Worm (Caenorhabditis elegans): ENCODE data around the gene dsh-1.

dsh-1 gene

ce11 chrII:5186870-5187269 is 38.3 kb downstream of the dsh-1 start (continued):
- no peak for TF ChIP-seq lin-13 (GFP tag; optimal IDR thresholded peaks at IDR 0.05)
- no peak for TF ChIP-seq spr-1 (tag; optimal IDR thresholded peaks at IDR 0.05)
- TF ChIP-seq unc-62 (GFP tag; optimal IDR thresholded peaks at IDR 0.05 in 1 of 2) = no peak
- TF ChIP-seq unc-62 (tag; optimal IDR thresholded peaks at IDR 0.05) = no peak
- TF ChIP-seq lsy-2 (tag; optimal IDR thresholded peaks at IDR 0.05) = no peak
- TF ChIP-seq snpc-4 (tag; optimal IDR thresholded peaks at IDR 0.05) = no peak
- TF ChIP-seq unc-39 (tag; optimal IDR thresholded peaks at IDR 0.05) = no peak
- no peak for TF ChIP-seq R02D3.7 (tag; optimal IDR thresholded peaks at IDR 0.05)
- no peak for TF ChIP-seq nhr-11 (tag; optimal IDR thresholded peaks at IDR 0.05)
- TF ChIP-seq mdl-1 (tag; optimal IDR thresholded peaks at IDR 0.05) = no peak
- no peak for TF ChIP-seq Y48G9A.11 (GFP tag; IDR thresholded peaks at IDR 0.05)
- TF ChIP-seq ama-1 (optimal IDR thresholded peaks at IDR 0.05) = no peak
- no peak for TF ChIP-seq set-16 (GFP tag; IDR thresholded peaks at IDR 0.05)
- TF ChIP-seq nhr-28 (tag; optimal IDR thresholded peaks at IDR 0.05) = no peak
- no peak for TF ChIP-seq daf-16 (GFP tag; optimal IDR thresholded peaks at IDR 0.05)
- TF ChIP-seq daf-16 (tag; optimal IDR thresholded peaks at IDR 0.05) = peak; percentile 69
- peak; percentile 70 for TF ChIP-seq aha-1 (tag)
- no peak for TF ChIP-seq duxl-1 (tag; optimal IDR thresholded peaks at IDR 0.05; ENCODE audit: poor library complexity)
- no peak for TF ChIP-seq F44E2.7 (GFP tag; IDR thresholded peaks at IDR 0.05)
- TF ChIP-seq nhr-25 (tag; optimal IDR thresholded peaks at IDR 0.05; ENCODE audit: borderline replicate concordance, insufficient read depth) = no peak
- no peak for TF ChIP-seq nhr-42 (GFP tag; IDR thresholded peaks at IDR 0.05)
- no peak for TF ChIP-seq D1046.2 (GFP tag; IDR thresholded peaks at IDR 0.05)
- TF ChIP-seq nhr-48 (tag; optimal IDR thresholded peaks at IDR 0.05) = peak; percentile 2

ce11 chrII:5185955-5186539 is 39.1 kb downstream of the dsh-1 start:
- TF ChIP-seq dve-1 (tag; optimal IDR thresholded peaks at IDR 0.05; ENCODE audit: insufficient read depth) (peak; percentile 76), unc-62 (GFP tag; optimal IDR thresholded peaks at IDR 0.05 in 1 of 2) (peak in 1 of 2 experiments; percentile 1), unc-62 (tag; optimal IDR thresholded peaks at IDR 0.05) (no peak), mdl-1 (tag; optimal IDR thresholded peaks at IDR 0.05) (peak in 1 of 2 experiments; percentile 39), pha-4 (GFP tag; IDR thresholded peaks at IDR 0.05) (peak; percentile 43; the same call in 1 of the 2 replicates), pha-4 (tag; optimal IDR thresholded peaks at IDR 0.05) (no peak), egl-43 (GFP tag; IDR thresholded peaks at IDR 0.05) (no peak), tra-1 (GFP tag; IDR thresholded peaks at IDR 0.05) (peak; percentile 35; the same call in 1 of the 2 replicates), nhr-10 (tag; optimal IDR thresholded peaks at IDR 0.05) (peak; percentile 39), pqm-1 (tag; optimal IDR thresholded peaks at IDR 0.05) (peak; percentile 89), daf-8 (GFP tag; IDR thresholded peaks at IDR 0.05) (no peak), arid-1 (GFP tag; conservative IDR thresholded peaks at IDR 0.05) (no peak), daf-16 (GFP tag; optimal IDR thresholded peaks at IDR 0.05) (peak in 1 of 2 experiments; percentile 62), daf-16 (tag; optimal IDR thresholded peaks at IDR 0.05) (peak; percentile 94), hlh-11 (tag; optimal IDR thresholded peaks at IDR 0.05) (peak; percentile 78), nhr-77 (tag; optimal IDR thresholded peaks at IDR 0.05) (peak; percentile 57), nhr-28 (tag; optimal IDR thresholded peaks at IDR 0.05) (peak; percentile 79), mes-2 (tag; optimal IDR thresholded peaks at IDR 0.05; ENCODE audit: poor library complexity, severe bottlenecking) (peak; percentile 14), duxl-1 (tag; optimal IDR thresholded peaks at IDR 0.05; ENCODE audit: poor library complexity) (no peak), nhr-48 (tag; optimal IDR thresholded peaks at IDR 0.05) (peak; percentile 43), ceh-62 (tag; optimal IDR thresholded peaks at IDR 0.05) (no peak), php-3 (GFP tag; IDR thresholded peaks at IDR 0.05) (peak; percentile 100), nhr-102 (tag; optimal IDR thresholded peaks at IDR 0.05) (peak; percentile 49), daf-19 (GFP tag; conservative IDR thresholded peaks at IDR 0.05) (no peak), F26F4.8 (GFP tag; conservative IDR thresholded peaks at IDR 0.05) (no peak), cey-2 (tag; optimal IDR thresholded peaks at IDR 0.05; ENCODE audit: borderline replicate concordance, insufficient read depth) (no peak), dmd-6 (GFP tag; IDR thresholded peaks at IDR 0.05) (peak; percentile 68), hlh-30 (tag; optimal IDR thresholded peaks at IDR 0.05; ENCODE audit: insufficient read depth) (peak; percentile 35)

Measured in whole organism, L4 larva.